Fruit fly (Drosophila melanogaster) whole organism, embryonic: ENCODE data around the gene CG9643.
A peak's percentile ranks its signal among the peaks of the same experiment; 100 is the strongest.

ENCODE experiments used
- CG10462 ChIP-seq: fragments of 200-800 bp; sonication (Bioruptor generic); optimal IDR thresholded peaks from 2 replicates; lab custom pipeline; 2016; ENCODE audit warnings: missing biosample characterization, missing genetic modification characterization
- CG10565 ChIP-seq: fragments of 200-800 bp; sonication (Bioruptor generic); optimal IDR thresholded peaks from 3 replicates; lab custom pipeline; 2016; ENCODE audit warnings: missing biosample characterization, mild to moderate bottlenecking, missing genetic modification characterization
- CG11723 ChIP-seq: fragments of 200-800 bp; sonication (Bioruptor generic); optimal IDR thresholded peaks from 2 replicates; lab custom pipeline; 2017; ENCODE audit warnings: missing biosample characterization, mild to moderate bottlenecking, missing genetic modification characterization
- CG12104 ChIP-seq: fragments of 200-800 bp; sonication (Bioruptor generic); optimal IDR thresholded peaks from 3 replicates; lab custom pipeline; 2016; ENCODE audit warnings: missing biosample characterization, missing genetic modification characterization
- CG12391 ChIP-seq: fragments of 200-800 bp; sonication (Bioruptor generic); optimal IDR thresholded peaks from 3 replicates; lab custom pipeline; 2018; ENCODE audit warnings: missing biosample characterization, mild to moderate bottlenecking, missing genetic modification characterization, moderate library complexity
- CG12659 ChIP-seq: fragments of 200-800 bp; sonication (Bioruptor generic); optimal IDR thresholded peaks from 3 replicates; lab custom pipeline; 2017; ENCODE audit warnings: mild to moderate bottlenecking, missing biosample characterization, missing genetic modification reagents, missing genetic modification characterization
- CG15011 ChIP-seq: fragments of 200-800 bp; sonication (Bioruptor generic); optimal IDR thresholded peaks from 3 replicates; lab custom pipeline; 2018; ENCODE audit warnings: missing biosample characterization, mild to moderate bottlenecking, missing genetic modification characterization
- CG15601 ChIP-seq: fragments of 200-800 bp; sonication (Bioruptor generic); optimal IDR thresholded peaks from 3 replicates; lab custom pipeline; 2019; ENCODE audit warnings: missing biosample characterization, mild to moderate bottlenecking, missing genetic modification characterization, moderate library complexity
- CG18599 ChIP-seq: fragments of 200-800 bp; sonication (Bioruptor generic); optimal IDR thresholded peaks from 3 replicates; lab custom pipeline; 2017; ENCODE audit warnings: missing biosample characterization, missing genetic modification characterization, mild to moderate bottlenecking, moderate library complexity, missing genetic modification reagents
- CG2889 ChIP-seq: fragments of 200-800 bp; sonication (Bioruptor generic); IDR thresholded peaks from 3 replicates; pipeline ENCODE4 v1.3.6; 2022; ENCODE audit warnings: missing biosample characterization, missing genetic modification characterization
- CG3995 ChIP-seq: fragments of 200-800 bp; sonication (Bioruptor generic); optimal IDR thresholded peaks from 3 replicates; lab custom pipeline; 2016; ENCODE audit warnings: missing biosample characterization, missing genetic modification characterization
- CG4617 ChIP-seq: fragments of 200-800 bp; sonication (Bioruptor generic); optimal IDR thresholded peaks from 3 replicates; lab custom pipeline; 2016; ENCODE audit warnings: missing biosample characterization, missing genetic modification characterization, borderline replicate concordance
- CG4854 ChIP-seq: fragments of 200-800 bp; sonication (Bioruptor generic); optimal IDR thresholded peaks from 2 replicates; lab custom pipeline; 2016; ENCODE audit warnings: missing biosample characterization, missing genetic modification characterization, inconsistent platforms
- CG6791 ChIP-seq: fragments of 200-800 bp; sonication (Bioruptor generic); IDR thresholded peaks from 3 replicates; pipeline ENCODE4 v1.3.6; 2022; ENCODE audit warnings: missing biosample characterization, missing genetic modification characterization; ENCODE audit not compliant: partially characterized antibody
- CG7357 ChIP-seq: fragments of 200-800 bp; sonication (Bioruptor generic); IDR thresholded peaks from 3 replicates; pipeline ENCODE4 v1.3.6; 2022; ENCODE audit warnings: missing biosample characterization, missing genetic modification characterization
- CG7786 ChIP-seq: fragments of 200-800 bp; sonication (Bioruptor generic); optimal IDR thresholded peaks from 2 replicates; lab custom pipeline; 2016; ENCODE audit warnings: missing biosample characterization, missing genetic modification characterization
- CG8281 ChIP-seq: fragments of 200-800 bp; sonication (Bioruptor generic); optimal IDR thresholded peaks from 2 replicates; lab custom pipeline; 2018; ENCODE audit warnings: missing biosample characterization, mild to moderate bottlenecking, missing genetic modification characterization, moderate library complexity
- CG8359 ChIP-seq: fragments of 200-800 bp; sonication (Bioruptor generic); optimal IDR thresholded peaks from 2 replicates; lab custom pipeline; 2017; ENCODE audit warnings: missing biosample characterization, mild to moderate bottlenecking, missing genetic modification characterization, borderline replicate concordance
- CG8944 ChIP-seq: fragments of 200-800 bp; sonication (Bioruptor generic); optimal IDR thresholded peaks from 3 replicates; lab custom pipeline; 2016; ENCODE audit warnings: missing biosample characterization, missing genetic modification characterization
- CG9215 ChIP-seq: fragments of 200-800 bp; sonication (Bioruptor generic); IDR thresholded peaks from 2 replicates; pipeline ENCODE4 v1.3.6; 2022; ENCODE audit warnings: missing biosample characterization, missing genetic modification characterization
- CG9437 ChIP-seq: fragments of 200-800 bp; sonication (Bioruptor generic); optimal IDR thresholded peaks from 2 replicates; lab custom pipeline; 2018; ENCODE audit warnings: missing biosample characterization, mild to moderate bottlenecking, missing genetic modification characterization
- CG9727 ChIP-seq: fragments of 200-800 bp; sonication (Bioruptor generic); optimal IDR thresholded peaks from 3 replicates; lab custom pipeline; 2017; ENCODE audit warnings: missing biosample characterization, mild to moderate bottlenecking, missing genetic modification characterization
- CTCF ChIP-seq: fragments of 200-800 bp; sonication (Bioruptor generic); optimal IDR thresholded peaks from 2 replicates; lab custom pipeline; 2017; ENCODE audit warnings: missing biosample characterization, mild to moderate bottlenecking, missing genetic modification characterization, moderate library complexity
- CrebB ChIP-seq: fragments of 200-800 bp; sonication (Bioruptor generic); optimal IDR thresholded peaks from 3 replicates; lab custom pipeline; 2018; ENCODE audit warnings: missing biosample characterization, mild to moderate bottlenecking, missing genetic modification characterization
- D19B ChIP-seq: fragments of 200-800 bp; sonication (Bioruptor generic); optimal IDR thresholded peaks from 2 replicates; lab custom pipeline; 2017; ENCODE audit warnings: missing biosample characterization, mild to moderate bottlenecking, missing genetic modification characterization
- Fer3 ChIP-seq: fragments of 200-800 bp; sonication (Bioruptor generic); optimal IDR thresholded peaks from 2 replicates; lab custom pipeline; 2018; ENCODE audit warnings: missing biosample characterization, mild to moderate bottlenecking, missing genetic modification characterization, moderate library complexity
- Hmx ChIP-seq: fragments of 200-800 bp; sonication (Bioruptor generic); optimal IDR thresholded peaks from 2 replicates; lab custom pipeline; 2016; ENCODE audit warnings: missing biosample characterization, missing genetic modification characterization
- NC2α ChIP-seq: fragments of 200-800 bp; sonication (Bioruptor generic); optimal IDR thresholded peaks from 2 replicates; lab custom pipeline; 2016; ENCODE audit warnings: missing biosample characterization, missing genetic modification characterization
- NFAT ChIP-seq: fragments of 200-800 bp; sonication (Bioruptor generic); IDR thresholded peaks from 2 replicates; pipeline ENCODE4 v1.3.6; 2022; ENCODE audit warnings: missing biosample characterization, missing genetic modification characterization
- Xbp1 ChIP-seq: fragments of 200-800 bp; sonication (Bioruptor generic); optimal IDR thresholded peaks from 3 replicates; lab custom pipeline; 2016; ENCODE audit warnings: missing biosample characterization, mild to moderate bottlenecking, missing genetic modification characterization
- YL-1 ChIP-seq: fragments of 200-800 bp; sonication (Bioruptor generic); optimal IDR thresholded peaks from 3 replicates; lab custom pipeline; 2017; ENCODE audit warnings: missing biosample characterization, mild to moderate bottlenecking, missing genetic modification characterization
- ac ChIP-seq: fragments of 200-800 bp; sonication (Bioruptor generic); optimal IDR thresholded peaks from 3 replicates; lab custom pipeline; 2017; ENCODE audit warnings: missing biosample characterization, mild to moderate bottlenecking, missing genetic modification characterization
- bigmax ChIP-seq: fragments of 200-800 bp; sonication (Bioruptor generic); optimal IDR thresholded peaks from 2 replicates; lab custom pipeline; 2018; ENCODE audit warnings: missing biosample characterization, mild to moderate bottlenecking, missing genetic modification characterization
- bowl ChIP-seq: fragments of 200-800 bp; sonication (Bioruptor generic); IDR thresholded peaks from 2 replicates; pipeline ENCODE4 v1.3.6; 2022; ENCODE audit warnings: missing biosample characterization, missing genetic modification characterization
- chm ChIP-seq: fragments of 200-800 bp; sonication (Bioruptor generic); IDR thresholded peaks from 2 replicates; pipeline ENCODE4 v1.3.6; 2022; ENCODE audit warnings: missing biosample characterization, missing genetic modification characterization
- dysf ChIP-seq: fragments of 200-800 bp; sonication (Bioruptor generic); IDR thresholded peaks from 3 replicates; pipeline ENCODE4 v1.3.6; 2022; ENCODE audit warnings: missing biosample characterization, missing genetic modification characterization
- gsb ChIP-seq: fragments of 200-800 bp; sonication (Bioruptor generic); IDR thresholded peaks from 2 replicates; pipeline ENCODE4 v1.3.6; 2022; ENCODE audit warnings: missing biosample characterization, missing genetic modification characterization
- her ChIP-seq: fragments of 200-800 bp; sonication (Bioruptor generic); optimal IDR thresholded peaks from 2 replicates; lab custom pipeline; 2016; ENCODE audit warnings: missing biosample characterization, missing genetic modification characterization
- hkb ChIP-seq, 2 experiments: fragments of 200-800 bp in 1 of 2; fragments of >200 bp in 1 of 2; sonication (Bioruptor generic) in 1 of 2; IDR thresholded peaks in 1 of 2; optimal IDR thresholded peaks in 1 of 2; 2 replicates each; pipeline versions ENCODE4 v1.3.6 to Lab custom; 2017 to 2022; ENCODE audit warnings: missing biosample characterization in 1 of 2, missing genetic modification characterization in 1 of 2
- ind ChIP-seq: fragments of 200-800 bp; sonication (Bioruptor generic); optimal IDR thresholded peaks from 3 replicates; lab custom pipeline; 2016; ENCODE audit warnings: missing biosample characterization, missing genetic modification characterization
- kah ChIP-seq: fragments of 200-800 bp; sonication (Bioruptor generic); optimal IDR thresholded peaks from 2 replicates; lab custom pipeline; 2018; ENCODE audit warnings: missing biosample characterization, mild to moderate bottlenecking, missing genetic modification characterization
- kay ChIP-seq: fragments of 200-800 bp; sonication (Bioruptor generic); optimal IDR thresholded peaks from 2 replicates; lab custom pipeline; 2016; ENCODE audit warnings: missing biosample characterization, missing genetic modification characterization
- lbe ChIP-seq: fragments of 200-800 bp; sonication (Bioruptor generic); optimal IDR thresholded peaks from 2 replicates; lab custom pipeline; 2016; ENCODE audit warnings: missing biosample characterization, mild to moderate bottlenecking, missing genetic modification characterization
- nau ChIP-seq: fragments of 200-800 bp; sonication (Bioruptor generic); optimal IDR thresholded peaks from 3 replicates; lab custom pipeline; 2017; ENCODE audit warnings: missing biosample characterization, mild to moderate bottlenecking, missing genetic modification characterization, missing genetic modification reagents
- nerfin-1 ChIP-seq: fragments of 200-800 bp; sonication (Bioruptor generic); optimal IDR thresholded peaks from 3 replicates; lab custom pipeline; 2019; ENCODE audit warnings: missing biosample characterization, mild to moderate bottlenecking, missing genetic modification characterization, moderate library complexity
- nerfin-2 ChIP-seq: fragments of 200-800 bp; sonication (Bioruptor generic); IDR thresholded peaks from 2 replicates; pipeline ENCODE4 v1.3.6; 2022; ENCODE audit warnings: missing biosample characterization, missing genetic modification characterization; ENCODE audit not compliant: partially characterized antibody
- nmo ChIP-seq: fragments of 200-800 bp; sonication (Bioruptor generic); optimal IDR thresholded peaks from 2 replicates; lab custom pipeline; 2018; ENCODE audit warnings: missing biosample characterization, mild to moderate bottlenecking, missing genetic modification characterization, moderate library complexity
- pnt ChIP-seq: fragments of 200-800 bp; sonication (Bioruptor generic); optimal IDR thresholded peaks from 3 replicates; lab custom pipeline; 2016; ENCODE audit warnings: missing biosample characterization, missing genetic modification characterization
- sens-2 ChIP-seq: fragments of 200-800 bp; sonication (Bioruptor generic); IDR thresholded peaks from 2 replicates; pipeline ENCODE4 v1.3.6; 2022; ENCODE audit warnings: missing biosample characterization, missing genetic modification characterization
- sug ChIP-seq: fragments of 200-800 bp; optimal IDR thresholded peaks from 2 replicates; lab custom pipeline; 2019; ENCODE audit warnings: missing biosample characterization, mild to moderate bottlenecking, missing genetic modification characterization, moderate library complexity
- unc-4 ChIP-seq: fragments of 200-800 bp; sonication (Bioruptor generic); IDR thresholded peaks from 2 replicates; pipeline ENCODE4 v1.3.6; 2022; ENCODE audit warnings: missing biosample characterization, missing genetic modification characterization; ENCODE audit not compliant: partially characterized antibody
- wor ChIP-seq: fragments of 200-800 bp; sonication (Bioruptor generic); IDR thresholded peaks from 2 replicates; pipeline ENCODE4 v1.3.6; 2022; ENCODE audit warnings: missing biosample characterization, missing genetic modification characterization

Gene CG9643

DNA sequence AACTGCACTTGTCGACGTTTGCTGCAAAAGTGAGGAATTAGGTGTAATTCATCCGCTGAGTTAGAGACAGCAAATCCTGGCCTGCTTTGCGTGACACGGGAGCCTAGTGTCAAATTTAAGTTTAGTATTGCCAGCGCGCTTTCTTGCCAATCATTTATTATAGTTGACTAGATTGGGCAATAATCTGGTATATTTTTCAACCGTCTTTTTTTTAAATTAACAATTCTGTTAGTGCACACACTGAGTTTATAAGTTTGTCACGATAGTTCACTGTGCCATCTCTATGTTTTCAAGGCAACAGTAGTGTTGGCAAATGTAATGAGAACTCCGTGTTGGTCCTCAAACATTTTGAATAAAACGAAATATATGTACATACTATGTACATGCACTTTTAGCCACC is 2.3 kb downstream of the CG9643 start, which contains the start of the genes CG9641 and CG3165 (continued):
- peak; percentile 90 for TF ChIP-seq pnt (GFP tag; lab: Kevin White, UChicago)
- peak; percentile 68 for TF ChIP-seq kah (GFP tag; lab: Kevin White, UChicago)
- TF ChIP-seq CG8281: no peak
- TF ChIP-seq hkb (optimal IDR thresholded peaks at IDR 0.05; lab: Kevin White, UChicago): no peak
- TF ChIP-seq hkb (GFP tag; IDR thresholded peaks at IDR 0.05; lab: Robert Waterston, UW): peak; percentile 85
- no peak for TF ChIP-seq nau
- 0 out of 2 replicates have a peak, but pooled peaks have one; percentile 37 for TF ChIP-seq sens-2 (GFP tag; lab: Robert Waterston, UW)
- TF ChIP-seq CG7786: peak; percentile 89
- peak; percentile 66; the same call in 1 of the 2 replicates for TF ChIP-seq gsb (GFP tag; lab: Robert Waterston, UW)
- TF ChIP-seq CG18599 (GFP tag; lab: Kevin White, UChicago): peak; percentile 89
- TF ChIP-seq CG9727: peak; percentile 80
- TF ChIP-seq ac (GFP tag; lab: Kevin White, UChicago): no peak
- peak; percentile 83 for TF ChIP-seq nerfin-1
- TF ChIP-seq ind (GFP tag; lab: Kevin White, UChicago): peak; percentile 90
- peak; percentile 81 for TF ChIP-seq kay (GFP tag; lab: Kevin White, UChicago)
- TF ChIP-seq CG6791 (GFP tag; lab: Robert Waterston, UW): peak; percentile 92
- TF ChIP-seq her: peak; percentile 80
- peak; percentile 70; the same call in 1 of the 2 replicates for TF ChIP-seq chm (GFP tag; lab: Robert Waterston, UW)
- peak; percentile 75 for TF ChIP-seq CG12104
- TF ChIP-seq CG11723 (GFP tag; lab: Kevin White, UChicago): no peak
- TF ChIP-seq Hmx: no peak
- TF ChIP-seq sug: peak; percentile 91
- peak; percentile 71 for TF ChIP-seq YL-1 (GFP tag; lab: Kevin White, UChicago)
- TF ChIP-seq NC2α (GFP tag; lab: Kevin White, UChicago): peak; percentile 70
- peak; percentile 88 for TF ChIP-seq CG9215 (GFP tag; lab: Robert Waterston, UW)
- no peak for TF ChIP-seq D19B (GFP tag; lab: Kevin White, UChicago)
- TF ChIP-seq nerfin-2 (GFP tag; lab: Robert Waterston, UW): peak; percentile 88
- peak; percentile 69; the same call in 2 of the 3 replicates for TF ChIP-seq CG7357 (GFP tag; lab: Robert Waterston, UW)
- TF ChIP-seq NFAT (GFP tag; lab: Robert Waterston, UW): peak; percentile 78
- TF ChIP-seq CG8944 (GFP tag; lab: Kevin White, UChicago): peak; percentile 91
- peak; percentile 86 for TF ChIP-seq CG4617 (GFP tag; lab: Kevin White, UChicago)
- peak; percentile 57; the same call in 1 of the 2 replicates for TF ChIP-seq wor (GFP tag; lab: Robert Waterston, UW)
- TF ChIP-seq lbe: peak; percentile 89
- no peak for TF ChIP-seq bigmax
- peak; percentile 92 for TF ChIP-seq Xbp1 (GFP tag; lab: Kevin White, UChicago)
- no peak for TF ChIP-seq CG2889 (GFP tag; lab: Robert Waterston, UW)
- peak; percentile 35 for TF ChIP-seq CTCF (GFP tag; lab: Kevin White, UChicago)
- peak; percentile 63 for TF ChIP-seq CrebB (tag; lab: Kevin White, UChicago)
- peak; percentile 89 for TF ChIP-seq CG12659 (GFP tag; lab: Kevin White, UChicago)
- no peak for TF ChIP-seq CG15011

- TF ChIP-seq CG4854 (GFP tag; lab: Kevin White, UChicago) (peak; percentile 76), CG9437 (GFP tag; lab: Kevin White, UChicago) (peak; percentile 93), CG8359 (GFP tag; lab: Kevin White, UChicago) (peak; percentile 68), CG10462 (GFP tag; lab: Kevin White, UChicago) (peak; percentile 82), dysf (peak; percentile 90), CG15601 (tag; lab: Kevin White, UChicago) (peak; percentile 82), CG12391 (peak; percentile 94), CG10565 (peak; percentile 63), nmo (GFP tag; lab: Kevin White, UChicago) (peak; percentile 97), unc-4 (GFP tag; lab: Robert Waterston, UW) (no peak), Fer3 (peak; percentile 78), bowl (GFP tag; lab: Robert Waterston, UW) (no peak), CG3995 (peak; percentile 67)
Measured at dm6 chr2L:2972439-2972936, 6.6 kb downstream of the CG9643 start, which contains the start of the genes Rrp1 and gammaTub23C. Gene Rrp1, minus strand, starts transcription at chr2L:2972508. Gene gammaTub23C, plus strand, starts transcription at chr2L:2972891.
